Worm (Caenorhabditis elegans) whole organism, midembryonic: ENCODE data around the gene Y54G2A.32.

Experiments used
- T22C8.4 ChIP-seq: fragments of 200-800 bp; sonication (Bioruptor generic); IDR thresholded peaks from 2 replicates; pipeline ENCODE4 v1.3.6; 2022; ENCODE audit warnings: missing genetic modification characterization, missing compliant biosample characterization
- cog-1 ChIP-seq: sonication (generic microtip); optimal IDR thresholded peaks from 2 replicates; lab custom pipeline; 2016; ENCODE audit warnings: missing genetic modification characterization, missing compliant biosample characterization
- flt-1 ChIP-seq: fragments of 200-800 bp; sonication (Bioruptor generic); IDR thresholded peaks from 2 replicates; pipeline ENCODE4 v1.3.6; 2022; ENCODE audit warnings: missing genetic modification characterization, missing compliant biosample characterization
- tab-1 ChIP-seq: fragments of 200-800 bp; sonication (Bioruptor generic); IDR thresholded peaks from 2 replicates; pipeline ENCODE4 v1.3.6; 2022; ENCODE audit warnings: missing genetic modification characterization, missing compliant biosample characterization
- ztf-29 ChIP-seq: fragments of 200-800 bp; sonication (Bioruptor generic); IDR thresholded peaks from 2 replicates; pipeline ENCODE4 v1.3.6; 2022; ENCODE audit warnings: missing genetic modification reagents, missing genetic modification characterization, missing compliant biosample characterization

Y54G2A.32 gene

ce11 chrIV:2854161-2854560, 50.4 kb downstream of the Y54G2A.32 start:
- TF ChIP-seq flt-1 (GFP tag; lab: Robert Waterston, UW) (no peak), T22C8.4 (GFP tag; lab: Robert Waterston, UW) (no peak), tab-1 (no peak), cog-1 (tag; lab: Kevin White, UChicago) (no peak), ztf-29 (GFP tag; lab: Robert Waterston, UW) (no peak)
